Worm (Caenorhabditis elegans): ENCODE measurements around the gene his-24.

his-24 gene

DNA sequence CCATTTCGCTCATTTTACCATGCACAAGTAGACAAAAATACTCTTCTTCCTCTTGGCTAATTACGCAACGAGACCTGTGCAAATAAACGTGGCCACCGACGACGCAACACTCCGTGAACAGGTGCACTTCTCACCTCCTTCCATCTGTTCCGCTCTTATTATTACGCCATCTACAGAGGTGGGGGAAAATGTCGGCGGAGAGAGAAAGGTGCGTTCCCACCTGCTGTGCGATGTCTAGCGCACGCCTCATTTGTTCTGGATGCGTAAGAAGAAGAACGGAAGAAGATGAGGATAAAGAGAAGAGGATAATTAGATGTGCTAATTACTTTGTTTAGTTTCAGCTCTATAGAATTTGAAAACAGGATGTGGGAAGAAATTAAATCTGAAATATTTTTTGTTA is 3.4 kb upstream of the his-24 start:
- TF ChIP-seq flt-1 (GFP tag; IDR thresholded peaks at IDR 0.05) (0 out of 2 replicates have a peak, but pooled peaks have one; percentile 45), F13C5.2 (tag; optimal IDR thresholded peaks at IDR 0.05) (no peak), ama-1 (optimal IDR thresholded peaks at IDR 0.05) (no peak), pes-1 (GFP tag; IDR thresholded peaks at IDR 0.05) (no peak; the same call in 1 of the 2 replicates), ets-7 (tag; optimal IDR thresholded peaks at IDR 0.05) (peak; percentile 75), sea-1 (GFP tag; conservative IDR thresholded peaks at IDR 0.05) (0 out of 2 replicates have a peak, but pooled peaks have one; percentile 21), tra-4 (tag; optimal IDR thresholded peaks at IDR 0.05) (no peak), hmg-4 (GFP tag; optimal IDR thresholded peaks at IDR 0.05) (peak; percentile 55), ceh-36 (tag; optimal IDR thresholded peaks at IDR 0.05) (no peak), aly-1 (tag; optimal IDR thresholded peaks at IDR 0.05) (no peak)

DNA sequence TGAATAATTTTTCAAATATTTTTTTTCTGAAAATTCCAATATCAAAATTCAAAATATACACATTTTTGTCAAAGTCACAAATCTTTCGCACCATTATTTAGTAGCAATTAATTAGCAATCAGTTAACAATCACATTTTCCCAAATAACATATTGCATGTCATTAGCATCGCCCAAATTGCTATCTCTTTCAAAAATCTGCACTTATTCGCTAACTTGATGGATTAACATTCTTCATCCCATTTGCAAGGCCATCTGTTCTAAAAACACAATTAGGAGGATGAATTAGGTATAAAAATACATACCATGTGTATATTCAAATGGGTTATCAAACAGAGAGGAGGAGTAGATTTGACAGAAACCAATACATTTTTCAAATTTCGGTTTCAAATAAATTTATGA is 2.6 kb upstream of the his-24 start:
- TF ChIP-seq tra-4 (tag; optimal IDR thresholded peaks at IDR 0.05) = no peak
- TF ChIP-seq sea-1 (GFP tag; conservative IDR thresholded peaks at IDR 0.05) = no peak
- no peak for TF ChIP-seq pes-1 (GFP tag; IDR thresholded peaks at IDR 0.05)
- no peak for TF ChIP-seq hmg-4 (GFP tag; optimal IDR thresholded peaks at IDR 0.05)
- TF ChIP-seq tbx-11 (GFP tag; IDR thresholded peaks at IDR 0.05) = no peak
- no peak for TF ChIP-seq flt-1 (GFP tag; IDR thresholded peaks at IDR 0.05)
- no peak for TF ChIP-seq ama-1 (optimal IDR thresholded peaks at IDR 0.05)
- no peak for TF ChIP-seq hmbx-1 (tag; optimal IDR thresholded peaks at IDR 0.05)
- no peak for TF ChIP-seq ceh-36 (tag; optimal IDR thresholded peaks at IDR 0.05)
- TF ChIP-seq B0310.2 (tag; optimal IDR thresholded peaks at IDR 0.05) = no peak

DNA sequence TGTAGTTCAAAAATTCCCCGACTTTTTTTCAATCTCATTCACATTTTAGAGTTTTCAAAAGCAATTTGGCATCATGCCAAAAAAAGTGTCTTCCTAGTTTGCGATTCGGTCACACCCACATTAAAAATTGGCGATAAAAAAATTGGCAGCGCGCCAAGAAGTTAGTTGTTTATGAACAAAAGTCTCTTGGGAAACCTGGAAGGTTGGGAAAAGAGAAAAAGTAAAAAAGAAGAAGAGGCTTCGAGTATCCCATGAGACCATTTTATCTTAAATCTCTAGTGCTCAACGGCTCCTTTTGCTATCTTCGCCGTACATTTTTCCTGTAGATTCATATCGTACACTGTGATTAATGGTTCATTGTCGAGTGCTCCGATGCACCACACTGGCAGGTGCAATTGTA is 2.1 kb upstream of the his-24 start:
- TF ChIP-seq B0310.2 (tag; optimal IDR thresholded peaks at IDR 0.05) = no peak
- TF ChIP-seq ceh-13 (GFP tag; optimal IDR thresholded peaks at IDR 0.05) = no peak
- TF ChIP-seq hmg-4 (GFP tag; optimal IDR thresholded peaks at IDR 0.05) = no peak
- no peak for TF ChIP-seq hmbx-1 (tag; optimal IDR thresholded peaks at IDR 0.05)
- no peak for TF ChIP-seq sea-1 (GFP tag; conservative IDR thresholded peaks at IDR 0.05)
- TF ChIP-seq scrt-1 (GFP tag; IDR thresholded peaks at IDR 0.05) = no peak
- no peak for TF ChIP-seq F13C5.2 (tag; optimal IDR thresholded peaks at IDR 0.05)
- no peak for TF ChIP-seq ets-7 (tag; optimal IDR thresholded peaks at IDR 0.05)
- TF ChIP-seq tbx-37 (GFP tag; conservative IDR thresholded peaks at IDR 0.05) = no peak
- TF ChIP-seq hnd-1 (tag; optimal IDR thresholded peaks at IDR 0.05) = no peak
- TF ChIP-seq ama-1 (optimal IDR thresholded peaks at IDR 0.05) = no peak
- no peak for TF ChIP-seq flt-1 (GFP tag; IDR thresholded peaks at IDR 0.05)
- TF ChIP-seq tra-4 (tag; optimal IDR thresholded peaks at IDR 0.05) = no peak

DNA sequence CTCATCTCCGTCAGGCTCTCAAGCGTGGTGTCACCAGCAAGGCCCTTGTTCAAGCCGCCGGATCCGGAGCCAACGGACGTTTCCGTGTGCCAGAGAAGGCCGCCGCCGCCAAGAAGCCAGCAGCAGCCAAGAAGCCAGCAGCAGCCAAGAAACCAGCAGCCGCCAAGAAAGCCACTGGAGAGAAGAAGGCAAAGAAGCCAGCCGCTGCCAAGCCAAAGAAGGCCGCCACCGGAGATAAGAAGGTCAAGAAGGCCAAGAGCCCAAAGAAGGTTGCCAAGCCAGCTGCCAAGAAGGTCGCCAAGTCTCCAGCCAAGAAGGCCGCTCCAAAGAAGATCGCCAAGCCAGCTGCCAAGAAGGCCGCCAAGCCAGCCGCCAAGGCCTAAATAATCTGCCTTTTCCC is 592 bp downstream of the his-24 start:
- TF ChIP-seq sea-1 (GFP tag; conservative IDR thresholded peaks at IDR 0.05) (no peak), hnd-1 (tag; optimal IDR thresholded peaks at IDR 0.05) (no peak), pes-1 (GFP tag; IDR thresholded peaks at IDR 0.05) (peak; percentile 58), ama-1 (optimal IDR thresholded peaks at IDR 0.05) (no peak), tbx-37 (GFP tag; conservative IDR thresholded peaks at IDR 0.05) (0 out of 2 replicates have a peak, but pooled peaks have one; percentile 5), hmg-4 (GFP tag; optimal IDR thresholded peaks at IDR 0.05) (no peak)

DNA sequence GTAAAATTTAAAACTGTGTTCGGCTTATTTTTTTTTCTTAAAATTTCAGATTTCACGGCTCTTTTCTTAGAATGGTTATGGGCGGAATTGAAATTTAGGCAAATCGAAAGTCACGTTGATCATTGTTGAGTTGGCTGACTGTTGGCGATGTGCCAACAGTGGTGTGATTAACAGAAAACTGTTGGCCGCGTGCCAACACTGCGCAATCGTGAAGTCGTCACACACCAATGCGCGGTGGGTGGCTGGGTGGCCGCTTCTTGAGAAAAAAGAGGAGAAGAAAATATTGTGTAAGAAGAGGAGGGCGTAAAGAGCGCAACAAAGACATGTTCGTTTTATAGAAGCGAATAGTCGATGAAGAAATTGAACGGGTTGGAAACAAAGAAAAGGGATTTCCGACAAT is 1.2 kb downstream of the his-24 start:
- TF ChIP-seq ama-1 (optimal IDR thresholded peaks at IDR 0.05) (peak; percentile 36), ceh-13 (GFP tag; optimal IDR thresholded peaks at IDR 0.05) (no peak), tbx-37 (GFP tag; conservative IDR thresholded peaks at IDR 0.05) (0 out of 2 replicates have a peak, but pooled peaks have one; percentile 26), tbx-11 (GFP tag; IDR thresholded peaks at IDR 0.05) (peak; percentile 40; the same call in 1 of the 2 replicates)

DNA sequence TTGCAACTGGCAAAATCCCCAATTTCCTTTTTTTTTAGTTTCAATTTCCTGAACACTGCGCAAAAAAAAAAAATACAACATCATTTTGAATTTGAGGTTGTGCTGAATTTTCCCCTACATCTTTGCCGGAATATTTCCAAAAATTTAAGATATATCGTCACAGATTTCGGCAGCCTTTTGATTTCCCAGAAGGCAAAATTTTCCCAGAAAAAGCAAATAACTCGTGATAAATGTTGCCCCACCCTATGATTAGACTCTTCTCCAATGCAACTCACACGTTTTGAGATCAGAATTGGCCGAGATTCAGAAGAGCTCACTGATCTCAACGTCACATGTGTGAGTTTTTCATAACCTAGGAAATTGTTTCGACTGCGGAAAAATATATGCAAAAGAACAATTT is 2.5 kb downstream of the his-24 start:
- TF ChIP-seq hmg-4 (GFP tag; optimal IDR thresholded peaks at IDR 0.05) = no peak
- no peak for TF ChIP-seq scrt-1 (GFP tag; IDR thresholded peaks at IDR 0.05)
- no peak for TF ChIP-seq B0310.2 (tag; optimal IDR thresholded peaks at IDR 0.05)
- TF ChIP-seq ceh-13 (GFP tag; optimal IDR thresholded peaks at IDR 0.05) = no peak
- TF ChIP-seq pes-1 (GFP tag; IDR thresholded peaks at IDR 0.05) = no peak
- no peak for TF ChIP-seq ama-1 (optimal IDR thresholded peaks at IDR 0.05)

DNA sequence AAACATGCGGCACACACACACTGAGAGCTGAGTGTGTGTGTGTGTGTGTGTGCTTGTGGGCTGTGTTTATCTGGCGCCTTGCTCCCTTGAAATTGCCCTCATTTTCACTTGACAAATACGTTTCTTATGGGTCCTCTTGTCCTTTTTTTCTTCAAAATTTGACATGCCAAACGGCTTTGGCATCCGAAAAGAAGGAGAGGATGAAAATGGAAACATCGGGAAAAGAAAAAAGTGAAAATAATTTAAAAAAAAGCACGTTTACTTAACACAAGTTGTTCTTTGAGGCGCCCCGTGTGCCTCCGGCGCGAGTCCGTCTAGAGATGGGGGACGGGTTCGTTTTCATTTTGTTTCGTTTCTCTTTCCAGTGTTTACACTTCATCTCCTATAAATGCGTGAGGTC is 5.2 kb downstream of the his-24 start:
- TF ChIP-seq tra-4 (tag; optimal IDR thresholded peaks at IDR 0.05) (no peak), F13C5.2 (tag; optimal IDR thresholded peaks at IDR 0.05) (no peak), flt-1 (GFP tag; IDR thresholded peaks at IDR 0.05) (no peak), ceh-36 (tag; optimal IDR thresholded peaks at IDR 0.05) (no peak), ceh-13 (GFP tag; optimal IDR thresholded peaks at IDR 0.05) (no peak)

DNA sequence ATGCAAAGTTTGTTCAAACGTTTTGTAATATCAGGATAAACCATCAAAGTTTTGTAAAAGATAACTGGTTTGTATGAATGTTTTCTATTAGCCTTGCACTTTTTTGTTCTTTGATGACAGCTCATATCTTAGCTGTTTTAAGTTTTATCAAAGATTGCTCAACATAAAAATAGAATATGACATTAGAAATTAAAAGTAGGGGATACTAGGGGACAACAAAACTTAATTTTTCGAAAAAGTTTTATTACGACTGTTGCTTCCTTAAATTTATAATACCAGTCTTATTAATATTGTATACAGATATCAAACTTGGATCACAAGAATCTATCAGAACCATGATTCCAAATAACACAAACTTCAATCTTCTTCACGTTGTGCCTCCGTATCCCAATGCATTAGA is 5.9 kb downstream of the his-24 start, which contains the start of gene ztf-14:
Gene ztf-14, plus strand, starts transcription at position 301 of the 400 bp plus-strand sequence.
- TF ChIP-seq tbx-11 (GFP tag; IDR thresholded peaks at IDR 0.05) (no peak), tbx-37 (GFP tag; conservative IDR thresholded peaks at IDR 0.05) (no peak), sea-1 (GFP tag; conservative IDR thresholded peaks at IDR 0.05) (no peak), B0310.2 (tag; optimal IDR thresholded peaks at IDR 0.05) (no peak), hnd-1 (tag; optimal IDR thresholded peaks at IDR 0.05) (no peak), hmg-4 (GFP tag; optimal IDR thresholded peaks at IDR 0.05) (no peak), aly-1 (tag; optimal IDR thresholded peaks at IDR 0.05) (no peak)

DNA sequence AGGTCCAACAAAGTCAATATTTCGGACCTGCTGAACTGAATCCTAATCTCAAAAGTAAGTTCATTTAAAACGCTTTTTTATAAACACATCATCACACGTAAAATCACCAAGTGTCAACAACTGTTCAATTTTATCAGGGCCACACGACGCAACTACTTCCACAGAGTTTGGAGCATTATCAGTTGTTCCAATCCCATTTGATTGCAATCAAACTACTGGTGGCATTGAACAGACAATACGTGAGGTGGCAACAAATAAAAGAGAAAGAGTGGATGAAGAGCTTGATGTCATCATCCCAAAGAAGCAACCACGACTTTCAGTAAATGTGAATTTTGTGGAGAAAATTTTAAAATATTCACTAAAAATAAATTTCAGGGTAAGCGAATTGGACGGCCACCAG is 6.7 kb downstream of the his-24 start:
- TF ChIP-seq ets-7 (tag; optimal IDR thresholded peaks at IDR 0.05) (no peak), ama-1 (optimal IDR thresholded peaks at IDR 0.05) (no peak), tra-4 (tag; optimal IDR thresholded peaks at IDR 0.05) (no peak), scrt-1 (GFP tag; IDR thresholded peaks at IDR 0.05) (no peak), pes-1 (GFP tag; IDR thresholded peaks at IDR 0.05) (no peak), hnd-1 (tag; optimal IDR thresholded peaks at IDR 0.05) (no peak)

Data from whole organism, early embryonic.